Fruit fly (Drosophila melanogaster): ENCODE results near the gene Nmdar2.

dm6 chrX:1470562-1470961 lies 37.0 kb downstream of the Nmdar2 start, which contains the start of gene pck:
- TF ChIP-seq CG8478 (optimal IDR thresholded peaks at IDR 0.05) (no peak), CTCF (optimal IDR thresholded peaks at IDR 0.05) (no peak)
